Worm (Caenorhabditis elegans) whole organism, dauer: ENCODE results near the gene str-177.

ENCODE experiments used
- unc-62 ChIP-seq: sonication (generic microtip); optimal IDR thresholded peaks from 2 replicates; lab custom pipeline; 2017; ENCODE audit warnings: missing biosample characterization, missing genetic modification reagents, missing genetic modification characterization

The str-177 gene

DNA sequence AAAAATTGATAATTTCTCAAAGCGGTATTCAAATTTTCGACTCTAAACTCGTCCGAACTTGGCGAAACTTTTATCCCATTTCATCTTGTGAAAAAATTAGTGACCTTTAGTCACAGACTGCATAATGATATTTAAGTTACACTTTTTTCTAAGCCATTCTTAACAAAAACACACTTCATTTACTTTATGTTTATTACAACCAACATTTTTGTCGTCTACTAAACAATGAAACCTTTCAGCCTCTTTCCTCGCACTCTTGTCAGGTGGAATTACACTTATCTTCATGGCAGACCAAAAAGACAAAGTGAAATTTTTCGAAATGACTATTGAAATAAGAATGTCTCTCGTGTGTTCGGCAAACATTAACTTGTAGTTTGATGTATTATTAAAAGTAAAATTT lies 34.9 kb downstream of the str-177 start:
- TF ChIP-seq unc-62 (GFP tag; lab: Kevin White, UChicago), result no peak

DNA sequence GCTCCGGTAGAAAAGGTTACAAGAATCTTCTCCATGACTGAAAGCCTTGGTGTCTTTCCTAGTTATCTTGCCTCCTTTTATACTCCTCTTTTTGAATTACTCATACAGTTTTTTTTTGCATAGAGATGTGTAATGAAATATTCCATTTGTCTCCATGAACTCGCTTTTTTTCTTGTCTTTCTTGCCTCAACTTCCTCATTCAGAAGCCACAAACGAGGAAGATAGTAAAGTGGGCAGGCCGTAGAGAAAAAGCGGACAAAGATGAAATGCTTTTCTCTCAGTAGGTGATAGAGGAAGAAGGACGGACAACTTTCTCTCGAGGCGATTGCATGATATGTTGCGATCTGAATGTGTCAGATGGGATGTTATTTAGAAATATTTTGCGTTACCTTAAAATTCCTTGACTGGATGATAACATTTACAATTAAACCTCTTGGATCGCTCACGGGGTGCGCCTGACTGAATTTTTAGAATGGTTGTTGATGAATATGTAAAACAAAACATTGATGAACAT lies 35.8 kb downstream of the str-177 start, which contains the start of gene col-145:
TSS of gene col-145 (minus strand) at position 51 of the 514 bp plus-strand sequence.
- no peak for TF ChIP-seq unc-62 (GFP tag; lab: Kevin White, UChicago)

DNA sequence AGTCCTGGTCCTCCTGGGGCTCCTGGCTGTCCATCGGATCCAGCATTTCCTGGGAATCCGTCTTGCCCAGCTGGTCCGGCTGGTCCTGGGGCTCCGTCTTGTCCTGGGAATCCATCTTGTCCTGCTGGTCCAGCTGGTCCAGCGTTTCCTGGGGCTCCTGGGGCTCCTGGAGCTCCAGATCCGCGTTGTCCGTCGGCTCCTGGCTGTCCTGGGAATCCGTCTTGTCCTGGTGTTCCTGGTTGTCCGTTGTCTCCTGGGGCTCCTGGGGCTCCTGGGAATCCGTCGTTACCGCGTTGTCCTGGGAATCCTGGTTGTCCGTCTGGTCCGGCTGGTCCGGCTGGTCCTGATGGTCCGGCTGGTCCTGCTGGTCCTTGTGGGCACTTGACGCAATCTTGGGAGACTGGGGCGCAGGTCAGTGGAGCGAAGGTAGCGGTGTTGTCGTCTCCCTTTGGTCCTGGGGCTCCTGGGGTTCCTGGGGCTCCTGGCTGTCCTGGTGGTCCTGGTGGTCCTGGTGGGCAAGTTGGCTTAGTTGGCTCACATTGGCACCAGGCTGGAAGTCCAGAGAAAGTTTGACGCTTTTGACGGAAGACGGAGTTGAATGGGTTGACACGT lies 36.6 kb downstream of the str-177 start:
- TF ChIP-seq unc-62 (GFP tag; lab: Kevin White, UChicago), result no peak

DNA sequence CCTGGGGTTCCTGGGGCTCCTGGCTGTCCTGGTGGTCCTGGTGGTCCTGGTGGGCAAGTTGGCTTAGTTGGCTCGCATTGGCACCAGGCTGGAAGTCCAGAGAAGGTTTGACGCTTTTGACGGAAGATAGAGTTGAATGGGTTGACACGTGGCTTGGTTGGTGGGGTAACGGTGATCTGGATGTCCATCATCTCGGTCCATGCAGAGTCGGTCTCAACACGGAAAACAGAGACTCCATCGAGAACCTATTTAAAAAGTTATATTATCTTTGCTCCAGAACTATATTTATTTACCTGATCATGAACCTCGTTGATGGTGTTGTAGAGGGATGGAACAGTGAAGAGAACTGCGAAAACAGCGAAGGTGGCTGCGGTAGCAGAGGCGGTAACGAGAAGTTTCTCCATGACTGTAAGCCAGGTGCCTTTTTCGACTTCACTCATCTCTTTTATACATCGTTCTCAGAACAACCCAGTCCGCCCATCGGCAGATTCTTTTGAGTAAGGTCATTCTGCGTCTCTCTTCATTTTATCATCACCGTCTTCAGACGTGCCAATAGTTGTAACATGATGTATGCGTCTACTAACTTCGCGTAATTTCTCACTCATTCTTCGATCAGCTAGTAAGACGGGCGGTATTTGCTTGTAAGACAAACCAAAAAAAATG lies 38.4 kb downstream of the str-177 start, which contains the start of gene col-144:
TSS of gene col-144 (minus strand) at position 419 of the 663 bp plus-strand sequence.
- no peak for TF ChIP-seq unc-62 (GFP tag; lab: Kevin White, UChicago)

DNA sequence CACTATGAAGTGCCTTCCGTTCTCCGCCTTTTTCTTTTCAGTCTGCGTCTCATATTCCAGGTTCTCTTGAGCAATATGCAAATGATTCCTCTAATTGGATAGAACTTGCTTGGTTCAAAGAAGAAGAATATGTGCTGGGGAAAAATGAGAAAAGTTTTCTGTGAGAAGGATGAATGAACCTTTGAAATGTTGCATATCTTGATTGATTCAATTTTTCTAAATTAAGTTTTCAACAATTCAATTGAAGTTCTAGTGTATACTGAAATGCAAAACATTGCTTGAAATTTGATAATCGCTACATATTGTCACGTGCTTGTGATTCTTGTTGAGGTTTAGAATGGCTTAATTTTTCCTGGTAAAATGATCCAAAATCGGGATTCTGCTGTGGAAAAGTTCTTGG lies 41.2 kb downstream of the str-177 start:
- no peak for TF ChIP-seq unc-62 (GFP tag; lab: Kevin White, UChicago)

DNA sequence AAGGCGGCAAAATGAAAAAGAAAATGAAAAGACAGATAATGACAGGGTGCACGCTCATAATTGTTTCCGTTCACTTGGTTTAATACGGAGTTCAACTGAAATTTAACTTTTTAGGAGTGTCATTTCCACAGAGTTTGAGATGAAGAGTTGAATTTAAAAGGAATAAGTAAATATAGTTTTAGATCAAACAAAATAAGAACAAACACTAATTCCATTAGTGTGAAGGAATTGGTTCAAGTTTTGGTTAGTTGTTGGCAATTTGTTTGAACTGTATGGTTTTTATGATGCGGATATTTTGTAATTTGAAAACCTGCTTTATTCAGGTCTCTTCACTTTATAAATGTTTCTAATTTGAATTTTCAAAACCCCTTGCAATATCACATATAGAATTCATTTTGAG lies 42.1 kb downstream of the str-177 start, which contains the start of gene B0222.15:
TSS of gene B0222.15 (minus strand) at position 101 of the 400 bp plus-strand sequence.
- TF ChIP-seq unc-62 (GFP tag; lab: Kevin White, UChicago), result no peak

DNA sequence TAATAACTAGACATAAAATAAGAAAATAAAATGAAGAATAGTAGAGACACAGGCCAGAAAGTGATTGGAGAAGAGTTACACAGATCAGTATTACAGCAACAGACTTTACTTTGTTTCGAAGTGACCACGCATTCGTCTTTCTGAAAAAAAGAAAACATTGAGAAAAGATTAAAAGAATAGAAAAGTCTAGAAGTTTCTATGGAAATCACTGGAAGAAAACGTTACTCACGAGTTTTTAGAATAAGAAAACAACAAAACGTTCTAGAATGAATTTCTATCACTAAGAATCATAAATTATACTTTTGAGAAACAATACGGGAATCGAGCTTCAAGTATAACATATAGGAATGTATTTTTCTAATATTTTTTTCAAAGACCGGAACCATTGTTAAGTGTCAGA lies 43.2 kb downstream of the str-177 start:
- TF ChIP-seq unc-62 (GFP tag; lab: Kevin White, UChicago), result no peak

DNA sequence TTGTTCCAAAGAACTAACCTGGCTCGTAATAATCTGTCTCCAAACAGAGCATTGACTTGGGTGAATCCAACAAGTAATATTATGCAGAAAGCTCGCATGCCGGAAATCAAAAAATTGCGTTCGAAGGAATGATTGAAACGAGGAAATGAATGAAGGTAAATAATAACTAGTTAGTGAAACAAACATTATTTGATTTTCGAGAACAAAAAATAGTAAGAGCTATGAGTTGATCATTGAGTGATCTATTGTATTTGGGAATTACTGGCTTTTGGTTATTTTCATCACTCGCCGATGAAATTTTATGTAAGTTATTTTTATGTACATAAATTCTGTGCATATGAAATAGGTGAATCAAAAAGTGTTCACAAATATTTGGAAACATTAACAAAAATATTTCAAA lies 44.0 kb downstream of the str-177 start, which contains the start of gene B0222.5:
TSS of gene B0222.5 (minus strand) at position 101 of the 400 bp plus-strand sequence.
- no peak for TF ChIP-seq unc-62 (GFP tag; lab: Kevin White, UChicago)

DNA sequence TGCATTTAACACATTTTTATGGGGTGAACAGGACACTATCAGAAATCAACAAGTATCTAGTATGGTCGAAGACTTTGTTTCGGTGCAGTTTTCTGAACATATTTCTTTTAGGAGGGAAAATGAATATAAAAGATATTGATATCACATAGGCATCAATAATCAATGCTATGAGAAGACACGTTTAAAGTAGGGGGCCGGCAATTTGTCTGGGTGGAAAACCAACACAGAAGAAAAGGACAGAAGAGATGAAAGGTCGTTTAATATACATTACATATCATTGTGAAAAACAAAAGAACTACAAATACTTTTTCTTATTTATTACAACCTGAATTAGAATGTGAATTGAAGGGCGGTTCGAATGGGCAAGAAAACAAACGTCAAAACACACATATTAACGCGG lies 46.4 kb downstream of the str-177 start:
- no peak for TF ChIP-seq unc-62 (GFP tag; lab: Kevin White, UChicago)

DNA sequence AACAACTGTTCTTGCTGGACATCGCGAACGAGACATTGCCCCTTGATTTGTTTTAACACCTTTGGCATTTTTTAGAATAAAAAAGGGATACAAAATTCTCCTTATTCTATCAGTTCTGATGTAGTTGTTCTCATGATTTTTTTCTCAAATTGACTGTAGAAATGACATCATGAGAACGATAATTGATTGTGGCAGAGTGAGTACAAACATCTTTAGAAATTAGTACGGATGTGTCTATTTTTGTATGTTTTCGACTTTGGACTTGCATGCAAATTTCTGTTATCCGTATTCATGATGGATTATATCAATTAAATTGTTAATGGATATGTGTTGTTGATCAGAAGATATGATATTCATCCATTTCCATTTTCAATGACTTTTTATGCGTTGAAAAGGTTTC lies 50.6 kb downstream of the str-177 start:
- no peak for TF ChIP-seq unc-62 (GFP tag; lab: Kevin White, UChicago)
